Worm (Caenorhabditis elegans): ENCODE data around the gene bcs-1.

DNA sequence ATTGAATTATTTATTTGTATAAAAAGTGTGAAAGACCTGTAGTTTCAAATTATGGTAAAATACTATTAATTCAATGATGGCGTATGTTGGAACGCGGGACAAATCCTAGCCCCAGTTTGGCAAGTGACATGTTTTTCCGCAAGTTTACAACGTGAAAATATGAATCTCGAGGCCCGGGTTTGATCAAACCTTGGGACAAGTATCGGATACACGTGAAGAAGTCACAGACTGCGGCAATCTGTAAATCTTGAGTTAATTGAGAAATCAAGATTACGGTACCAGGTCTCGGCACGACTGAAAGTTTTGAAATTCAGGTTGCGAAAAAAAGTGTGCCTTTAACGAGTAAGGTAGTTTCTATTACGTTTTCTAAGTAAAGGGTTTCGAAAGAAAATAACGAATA, 12.2 kb downstream of the bcs-1 start:
- TF ChIP-seq tbx-11 (GFP tag; IDR thresholded peaks at IDR 0.05) (no peak), ama-1 (optimal IDR thresholded peaks at IDR 0.05) (peak; percentile 54), aly-1 (tag; optimal IDR thresholded peaks at IDR 0.05) (no peak), tra-4 (tag; optimal IDR thresholded peaks at IDR 0.05) (no peak), B0310.2 (tag; optimal IDR thresholded peaks at IDR 0.05) (no peak), hnd-1 (tag; optimal IDR thresholded peaks at IDR 0.05) (no peak), ets-7 (tag; optimal IDR thresholded peaks at IDR 0.05) (no peak), ceh-13 (GFP tag; optimal IDR thresholded peaks at IDR 0.05) (no peak), hmg-4 (GFP tag; optimal IDR thresholded peaks at IDR 0.05) (no peak), flt-1 (GFP tag; IDR thresholded peaks at IDR 0.05) (no peak), pes-1 (GFP tag; IDR thresholded peaks at IDR 0.05) (no peak), scrt-1 (GFP tag; IDR thresholded peaks at IDR 0.05) (no peak), sea-1 (GFP tag; conservative IDR thresholded peaks at IDR 0.05) (no peak), hmbx-1 (tag; optimal IDR thresholded peaks at IDR 0.05) (no peak)
